Fruit fly (Drosophila melanogaster): Measurements from ENCODE around the gene CG13284.

Gene CG13284

dm6 chr2L:16887660-16888573 lies 39.4 kb upstream of the CG13284 start, which contains the start of the genes osi and tweek (continued):
- TF ChIP-seq B-H2 (GFP tag; optimal IDR thresholded peaks at IDR 0.05) (peak; percentile 28), chif (GFP tag; optimal IDR thresholded peaks at IDR 0.05) (peak; percentile 11 to 43), zfh1 (GFP tag; IDR thresholded peaks at IDR 0.05) (no peak), gsb (GFP tag; IDR thresholded peaks at IDR 0.05) (no peak), vvl (GFP tag; IDR thresholded peaks at IDR 0.05) (no peak; the same call in 1 of the 2 replicates), Stat92E (GFP tag; optimal IDR thresholded peaks at IDR 0.05) (no peak), Lim3 (GFP tag; IDR thresholded peaks at IDR 0.05) (no peak), Six4 (GFP tag; optimal IDR thresholded peaks at IDR 0.05) (peak; percentile 34), Nf-YB (GFP tag; optimal IDR thresholded peaks at IDR 0.05) (no peak), Deaf1 (tag; optimal IDR thresholded peaks at IDR 0.05) (peak; percentile 3), Hsf (GFP tag; optimal IDR thresholded peaks at IDR 0.05) (peak; percentile 73), CG10462 (GFP tag; optimal IDR thresholded peaks at IDR 0.05) (peak; percentile 24), cwo (GFP tag; optimal IDR thresholded peaks at IDR 0.05) (peak; percentile 64), CG14965 (GFP tag; optimal IDR thresholded peaks at IDR 0.05; ENCODE audit: borderline replicate concordance) (no peak), ken (GFP tag; IDR thresholded peaks at IDR 0.05) (0 out of 3 replicates have a peak, but pooled peaks have one; percentile 55), MTF-1 (GFP tag; optimal IDR thresholded peaks at IDR 0.05; ENCODE audit: borderline replicate concordance) (peak; percentile 55), NC2β (GFP tag; optimal IDR thresholded peaks at IDR 0.05) (peak; percentile 48), seq (GFP tag; IDR thresholded peaks at IDR 0.05) (no peak), CG8944 (GFP tag; optimal IDR thresholded peaks at IDR 0.05) (peak; percentile 55), pzg (GFP tag; optimal IDR thresholded peaks at IDR 0.05) (peak; percentile 64), CG5245 (GFP tag; optimal IDR thresholded peaks at IDR 0.05) (no peak), HLH54F (GFP tag; optimal IDR thresholded peaks at IDR 0.05) (peak; percentile 63), Fer2 (tag; optimal IDR thresholded peaks at IDR 0.05) (peak; percentile 0), CG4854 (GFP tag; optimal IDR thresholded peaks at IDR 0.05) (no peak), dysf (GFP tag; IDR thresholded peaks at IDR 0.05) (peak; percentile 52; the same call in 1 of the 3 replicates), CG10543 (GFP tag; optimal IDR thresholded peaks at IDR 0.05) (peak; percentile 54), NC2α (GFP tag; optimal IDR thresholded peaks at IDR 0.05) (no peak), CG13296 (GFP tag; optimal IDR thresholded peaks at IDR 0.05) (no peak), h (optimal IDR thresholded peaks at IDR 0.05) (no peak), al (GFP tag; IDR thresholded peaks at IDR 0.05) (peak; percentile 42), CG7372 (GFP tag; IDR thresholded peaks at IDR 0.05) (0 out of 2 replicates have a peak, but pooled peaks have one; percentile 9), en (GFP tag; optimal IDR thresholded peaks at IDR 0.05) (no peak), sna (GFP tag; IDR thresholded peaks at IDR 0.05; ENCODE audit: partially characterized antibody) (peak; percentile 82), CG3281 (GFP tag; optimal IDR thresholded peaks at IDR 0.05) (no peak), Hr39 (optimal IDR thresholded peaks at IDR 0.05) (no peak), jing (GFP tag; optimal IDR thresholded peaks at IDR 0.05) (peak; percentile 29), Sry-δ (GFP tag; optimal IDR thresholded peaks at IDR 0.05) (peak; percentile 94), CG10147 (GFP tag; optimal IDR thresholded peaks at IDR 0.05) (no peak), Med (GFP tag) (peak; percentile 82), Mrtf (GFP tag; IDR thresholded peaks at IDR 0.05) (peak; percentile 60), Hr78 (GFP tag; optimal IDR thresholded peaks at IDR 0.05) (no peak), repo (GFP tag; optimal IDR thresholded peaks at IDR 0.05) (no peak), Chrac-16 (GFP tag; optimal IDR thresholded peaks at IDR 0.05) (peak; percentile 74), CG10979 (tag; optimal IDR thresholded peaks at IDR 0.05) (peak; percentile 8), pho (GFP tag; optimal IDR thresholded peaks at IDR 0.05) (peak; percentile 41), CG15269 (tag; optimal IDR thresholded peaks at IDR 0.05) (peak; percentile 11), CG4707 (GFP tag; optimal IDR thresholded peaks at IDR 0.05) (no peak), NfI (GFP tag; optimal IDR thresholded peaks at IDR 0.05) (peak; percentile 46), otp (GFP tag; IDR thresholded peaks at IDR 0.05) (no peak)
